Worm (Caenorhabditis elegans) whole organism, L3 larva: Measurements from ENCODE around the gene lsm-3.

ENCODE experiments used
- egl-5 ChIP-seq: fragments of 150-350 bp; optimal IDR thresholded peaks from 2 replicates; lab custom pipeline; 2017; ENCODE audit warnings: missing biosample characterization, missing genetic modification reagents, missing genetic modification characterization, inconsistent platforms
- jun-1 ChIP-seq: fragments of 150-350 bp; optimal IDR thresholded peaks from 2 replicates; lab custom pipeline; 2014; ENCODE audit warnings: missing biosample characterization, missing genetic modification reagents, missing genetic modification characterization
- mdl-1 ChIP-seq: fragments of 150-350 bp; optimal IDR thresholded peaks from 2 replicates; lab custom pipeline; 2014; ENCODE audit warnings: missing biosample characterization, missing genetic modification characterization
- skn-1 ChIP-seq: fragments of 150-350 bp; optimal IDR thresholded peaks from 2 replicates; lab custom pipeline; 2014; ENCODE audit warnings: missing biosample characterization, missing genetic modification characterization
- ztf-11 ChIP-seq: fragments of 150-350 bp; optimal IDR thresholded peaks from 2 replicates; lab custom pipeline; 2014; ENCODE audit warnings: missing biosample characterization, missing genetic modification characterization

ce11 chrIV:13392230-13392629 is 5.2 kb downstream of the lsm-3 start:
- no peak for TF ChIP-seq ztf-11 (tag; lab: Kevin White, UChicago)
- TF ChIP-seq egl-5 (tag; lab: Kevin White, UChicago): no peak
- TF ChIP-seq jun-1 (tag; lab: Kevin White, UChicago): no peak
- TF ChIP-seq mdl-1 (tag; lab: Kevin White, UChicago): no peak
- TF ChIP-seq skn-1: no peak
